Worm (Caenorhabditis elegans): ENCODE results near the gene T20G5.13.

The T20G5.13 gene

DNA sequence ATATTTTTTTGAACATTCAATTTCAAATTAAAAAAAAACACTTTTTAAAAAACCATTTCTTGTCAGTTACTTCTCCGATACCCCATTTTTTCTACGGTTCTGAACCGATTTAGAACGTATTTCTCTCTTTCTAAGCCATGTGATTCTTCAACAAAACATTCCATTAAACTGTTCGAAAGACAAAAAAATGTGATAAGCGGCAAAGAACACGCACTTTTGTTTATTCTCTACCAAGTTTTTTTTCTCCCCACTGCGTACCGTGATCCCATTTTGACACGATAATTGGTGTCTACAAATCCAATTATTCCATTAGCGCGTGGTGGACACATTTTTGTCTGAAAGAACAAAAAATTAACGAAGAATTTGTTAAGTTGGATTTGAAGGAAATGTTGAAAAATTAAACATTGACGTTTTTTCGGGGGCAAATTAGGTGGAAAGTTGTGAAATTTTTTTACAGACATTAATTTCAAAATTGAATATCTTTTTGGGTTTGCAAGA is 40.2 kb upstream of the T20G5.13 start (continued):
- TF ChIP-seq nhr-71 (tag; optimal IDR thresholded peaks at IDR 0.05) (peak; percentile 24), fos-1 (tag; optimal IDR thresholded peaks at IDR 0.05) (no peak), fkh-10 (GFP tag; optimal IDR thresholded peaks at IDR 0.05) (no peak), lin-13 (GFP tag; optimal IDR thresholded peaks at IDR 0.05) (no peak), grh-1 (GFP tag; IDR thresholded peaks at IDR 0.05) (0 out of 2 replicates have a peak, but pooled peaks have one; percentile 16), efl-1 (optimal IDR thresholded peaks at IDR 0.05) (no peak), efl-1 (GFP tag; optimal IDR thresholded peaks at IDR 0.05 in 1 of 2) (no peak), lin-15B (tag; optimal IDR thresholded peaks at IDR 0.05) (no peak), sup-37 (GFP tag; optimal IDR thresholded peaks at IDR 0.05) (no peak), C34B4.2 (tag; optimal IDR thresholded peaks at IDR 0.05) (no peak), nhr-47 (tag; optimal IDR thresholded peaks at IDR 0.05) (no peak), ceh-88 (GFP tag; IDR thresholded peaks at IDR 0.05) (no peak), nhr-19 (GFP tag; conservative IDR thresholded peaks at IDR 0.05) (peak; percentile 49)

DNA sequence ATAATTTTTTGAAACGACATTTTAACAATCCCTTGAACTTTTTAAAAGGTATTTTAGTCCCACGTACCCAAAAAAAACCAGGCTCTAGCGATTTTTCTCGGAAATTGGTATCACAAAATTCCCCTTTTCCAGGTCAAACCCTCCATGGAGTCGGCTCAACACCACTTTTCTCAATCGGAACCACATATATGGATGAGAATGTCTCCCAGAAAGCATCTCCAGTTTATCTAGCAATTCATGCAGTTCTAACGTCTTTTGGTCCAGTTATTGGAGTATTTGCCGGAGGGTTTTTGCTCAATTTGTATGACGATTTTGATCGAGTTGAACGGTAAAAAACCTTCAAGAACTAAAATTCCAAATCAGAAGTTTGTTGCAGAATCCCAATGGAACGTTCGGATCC is 38.9 kb upstream of the T20G5.13 start:
- TF ChIP-seq unc-30 (tag; optimal IDR thresholded peaks at IDR 0.05) (no peak), fos-1 (tag; optimal IDR thresholded peaks at IDR 0.05) (no peak), unc-98 (GFP tag; IDR thresholded peaks at IDR 0.05) (no peak), unc-130 (tag; optimal IDR thresholded peaks at IDR 0.05) (no peak), aha-1 (tag; optimal IDR thresholded peaks at IDR 0.05) (no peak), C34B4.2 (tag; optimal IDR thresholded peaks at IDR 0.05) (no peak), dpl-1 (GFP tag; optimal IDR thresholded peaks at IDR 0.05) (no peak)

DNA sequence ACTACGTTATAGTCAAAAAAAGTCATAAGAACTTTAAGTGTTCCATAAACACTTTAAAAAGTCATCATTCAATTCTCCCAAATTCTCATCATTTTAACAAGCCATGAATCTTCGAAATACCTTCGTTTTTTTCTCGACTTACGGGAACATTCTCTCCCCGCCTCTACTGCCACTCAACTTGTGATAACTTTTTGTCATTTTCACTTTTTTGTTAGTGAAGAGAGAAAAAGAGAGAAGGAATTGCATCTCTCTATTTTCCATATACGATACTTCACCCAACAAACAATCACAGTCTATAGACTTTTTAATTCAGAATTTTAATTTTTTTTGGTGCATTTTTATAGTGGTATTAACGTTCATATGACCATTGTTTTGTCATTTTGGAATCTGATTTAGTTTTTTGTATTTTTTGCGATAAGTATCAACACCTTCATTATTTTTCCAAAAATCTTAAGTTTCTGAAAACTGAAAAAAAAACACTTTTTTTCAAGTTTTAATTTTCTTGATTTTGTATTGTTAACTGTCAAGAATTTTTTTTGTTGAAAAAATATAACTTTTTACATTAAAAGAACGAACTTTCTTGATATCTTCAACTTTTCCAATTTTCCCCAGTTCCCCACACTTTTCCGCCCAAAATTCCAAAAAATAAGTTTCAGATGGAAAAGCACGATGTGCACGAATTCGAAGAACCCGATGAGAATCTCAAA is 37.5 kb upstream of the T20G5.13 start, which contains the start of gene Y70G10A.3:
Gene Y70G10A.3 (plus strand): TSS at position 657 of the 707 bp plus-strand sequence.
- TF ChIP-seq lin-39 (tag; optimal IDR thresholded peaks at IDR 0.05) = no peak
- no peak for TF ChIP-seq isw-1 (GFP tag; IDR thresholded peaks at IDR 0.05)
- TF ChIP-seq ama-1 (optimal IDR thresholded peaks at IDR 0.05) = no peak
- TF ChIP-seq nhr-85 (tag) = peak; percentile 71
- no peak for TF ChIP-seq C16A3.4 (tag; optimal IDR thresholded peaks at IDR 0.05)
- TF ChIP-seq alr-1 (tag; optimal IDR thresholded peaks at IDR 0.05; ENCODE audit: borderline replicate concordance) = no peak
- TF ChIP-seq pqm-1 (tag; optimal IDR thresholded peaks at IDR 0.05) = no peak
- no peak for TF ChIP-seq aha-1 (tag; optimal IDR thresholded peaks at IDR 0.05)
- no peak for TF ChIP-seq xbp-1 (tag; optimal IDR thresholded peaks at IDR 0.05)
- TF ChIP-seq nhr-47 (tag; optimal IDR thresholded peaks at IDR 0.05) = no peak
- no peak for TF ChIP-seq C34B4.2 (tag; optimal IDR thresholded peaks at IDR 0.05)
- TF ChIP-seq dpl-1 (GFP tag; optimal IDR thresholded peaks at IDR 0.05) = no peak
- TF ChIP-seq unc-86 (tag; optimal IDR thresholded peaks at IDR 0.05) = no peak
- no peak for TF ChIP-seq aly-2 (tag; optimal IDR thresholded peaks at IDR 0.05)
- TF ChIP-seq nhr-71 (tag; optimal IDR thresholded peaks at IDR 0.05) = peak; percentile 10
- TF ChIP-seq pag-3 (tag; optimal IDR thresholded peaks at IDR 0.05; ENCODE audit: borderline replicate concordance, insufficient read depth) = no peak
- TF ChIP-seq unc-98 (GFP tag; IDR thresholded peaks at IDR 0.05) = no peak
- TF ChIP-seq ceh-82 (tag; optimal IDR thresholded peaks at IDR 0.05) = no peak
- TF ChIP-seq nhr-20 (tag; optimal IDR thresholded peaks at IDR 0.05) = peak; percentile 9
- no peak for TF ChIP-seq ets-5 (GFP tag; IDR thresholded peaks at IDR 0.05)
- peak; percentile 92 for TF ChIP-seq blmp-1 (tag; optimal IDR thresholded peaks at IDR 0.05)
- no peak for TF ChIP-seq C04F5.9 (tag; optimal IDR thresholded peaks at IDR 0.05)
- TF ChIP-seq sup-37 (GFP tag; optimal IDR thresholded peaks at IDR 0.05) = no peak
- TF ChIP-seq tbx-2 (tag; optimal IDR thresholded peaks at IDR 0.05) = no peak
- TF ChIP-seq nhr-84 (tag; optimal IDR thresholded peaks at IDR 0.05) = no peak
- no peak for TF ChIP-seq nhr-12 (tag; optimal IDR thresholded peaks at IDR 0.05)
- TF ChIP-seq nhr-28 (tag; optimal IDR thresholded peaks at IDR 0.05) = no peak
- no peak for TF ChIP-seq ceh-90 (tag; optimal IDR thresholded peaks at IDR 0.05)
- TF ChIP-seq ztf-4 (tag; optimal IDR thresholded peaks at IDR 0.05) = no peak
- TF ChIP-seq swsn-7 (tag; optimal IDR thresholded peaks at IDR 0.05) = no peak
- no peak for TF ChIP-seq hlh-4 (tag; optimal IDR thresholded peaks at IDR 0.05)
- no peak for TF ChIP-seq mab-9 (GFP tag; IDR thresholded peaks at IDR 0.05)
- TF ChIP-seq unc-62 (GFP tag; optimal IDR thresholded peaks at IDR 0.05) = no peak
- no peak for TF ChIP-seq unc-30 (tag; optimal IDR thresholded peaks at IDR 0.05)
- TF ChIP-seq nhr-11 (tag; optimal IDR thresholded peaks at IDR 0.05) = no peak
- TF ChIP-seq hlh-17 (GFP tag; optimal IDR thresholded peaks at IDR 0.05; ENCODE audit: borderline replicate concordance) = no peak
- TF ChIP-seq sptf-1 (tag; optimal IDR thresholded peaks at IDR 0.05) = no peak
- TF ChIP-seq elt-3 (tag; optimal IDR thresholded peaks at IDR 0.05) = peak in 1 of 6 experiments; percentile 78

All from whole organism, L1 larva.